Fruit fly (Drosophila melanogaster): ENCODE data around the gene obst-I.
A peak's percentile ranks its signal among the peaks of the same experiment; 100 is the strongest.

Gene obst-I

dm6 chr3L:2265692-2266444, 1.8 kb upstream of the obst-I start, which contains the start of the genes ecd and CG13806 (continued):
- TF ChIP-seq CG11695 (GFP tag; IDR thresholded peaks at IDR 0.05) (no peak; the same call in 2 of the 3 replicates), E2f2 (GFP tag; IDR thresholded peaks at IDR 0.05) (peak; percentile 49), CG17186 (GFP tag; optimal IDR thresholded peaks at IDR 0.05) (peak; percentile 80), Dad (GFP tag; optimal IDR thresholded peaks at IDR 0.05) (peak; percentile 25), Nf-YA (GFP tag; IDR thresholded peaks at IDR 0.05) (no peak), ash1 (GFP tag; optimal IDR thresholded peaks at IDR 0.05) (no peak), Jarid2 (GFP tag; optimal IDR thresholded peaks at IDR 0.05) (no peak), Mrtf (GFP tag; IDR thresholded peaks at IDR 0.05) (no peak), btn (GFP tag; optimal IDR thresholded peaks at IDR 0.05) (no peak), CG14710 (tag; optimal IDR thresholded peaks at IDR 0.05) (peak; percentile 73), CG11093 (GFP tag; IDR thresholded peaks at IDR 0.05) (no peak), Myb (GFP tag; optimal IDR thresholded peaks at IDR 0.05) (peak; percentile 70), CG4282 (GFP tag; optimal IDR thresholded peaks at IDR 0.05) (no peak), aop (GFP tag; IDR thresholded peaks at IDR 0.05) (no peak), sima (GFP tag; optimal IDR thresholded peaks at IDR 0.05) (no peak), sqz (GFP tag; optimal IDR thresholded peaks at IDR 0.05) (no peak), ranshi (GFP tag; IDR thresholded peaks at IDR 0.05) (peak; percentile 35; the same call in 1 of the 2 replicates), CG1603 (tag; optimal IDR thresholded peaks at IDR 0.05) (peak; percentile 86), br (optimal IDR thresholded peaks at IDR 0.05) (no peak), vnd (GFP tag; IDR thresholded peaks at IDR 0.05; ENCODE audit: partially characterized antibody) (peak; percentile 87), az2 (GFP tag; optimal IDR thresholded peaks at IDR 0.05) (no peak), CG7987 (GFP tag; optimal IDR thresholded peaks at IDR 0.05) (peak; percentile 14), CG32767 (GFP tag; IDR thresholded peaks at IDR 0.05) (no peak), CG31441 (GFP tag; IDR thresholded peaks at IDR 0.05) (peak; percentile 34; the same call in 1 of the 2 replicates), wdn (GFP tag; IDR thresholded peaks at IDR 0.05) (peak; percentile 44; the same call in 1 of the 2 replicates), Med (GFP tag) (peak; percentile 86), CG16779 (GFP tag; IDR thresholded peaks at IDR 0.05) (no peak), CG14014 (GFP tag; IDR thresholded peaks at IDR 0.05) (peak; percentile 32; the same call in 1 of the 2 replicates), pfk (GFP tag; optimal IDR thresholded peaks at IDR 0.05) (no peak), Ets97D (GFP tag; optimal IDR thresholded peaks at IDR 0.05) (peak; percentile 39), NK7.1 (GFP tag; optimal IDR thresholded peaks at IDR 0.05) (no peak), sug (tag; optimal IDR thresholded peaks at IDR 0.05) (no peak), her (GFP tag; optimal IDR thresholded peaks at IDR 0.05) (peak; percentile 63), lov (optimal IDR thresholded peaks at IDR 0.05) (no peak), lov (GFP tag; IDR thresholded peaks at IDR 0.05) (no peak), MTF-1 (GFP tag; optimal IDR thresholded peaks at IDR 0.05; ENCODE audit: borderline replicate concordance) (no peak), ssp (GFP tag; IDR thresholded peaks at IDR 0.05) (peak; percentile 89), danr (GFP tag; IDR thresholded peaks at IDR 0.05) (no peak), pzg (GFP tag; optimal IDR thresholded peaks at IDR 0.05) (peak; percentile 84), CG11085 (GFP tag; IDR thresholded peaks at IDR 0.05) (no peak), lbe (GFP tag; optimal IDR thresholded peaks at IDR 0.05) (no peak), CG2889 (GFP tag; IDR thresholded peaks at IDR 0.05) (no peak), Hsf (GFP tag; optimal IDR thresholded peaks at IDR 0.05) (peak; percentile 49), Taf1 (GFP tag; IDR thresholded peaks at IDR 0.05) (no peak; the same call in 1 of the 2 replicates), Mad (GFP tag; optimal IDR thresholded peaks at IDR 0.05) (peak; percentile 21), CG8290 (GFP tag; optimal IDR thresholded peaks at IDR 0.05) (no peak), CG8290 (tag; optimal IDR thresholded peaks at IDR 0.05) (peak; percentile 15 to 79), CG12659 (GFP tag; optimal IDR thresholded peaks at IDR 0.05) (peak; percentile 45), D19A (tag; optimal IDR thresholded peaks at IDR 0.05) (no peak), Ets65A (GFP tag) (peak; percentile 93), Sox100B (GFP tag; optimal IDR thresholded peaks at IDR 0.05) (no peak), sens (GFP tag) (peak; percentile 78)

All from whole organism, embryonic.